Fruit fly (Drosophila melanogaster) whole organism, embryonic: Measurements from ENCODE around the gene Mob3.

ENCODE experiments used
- Awh ChIP-seq: fragments of 200-800 bp; sonication (Bioruptor generic); IDR thresholded peaks from 2 replicates; pipeline ENCODE4, ENCODE4 v1.3.6; 2022; ENCODE audit warnings: missing biosample characterization, missing genetic modification characterization
- CG16863 ChIP-seq: fragments of 200-800 bp; sonication (Bioruptor generic); optimal IDR thresholded peaks from 3 replicates; lab custom pipeline; 2016; ENCODE audit warnings: missing biosample characterization, missing genetic modification characterization
- CG33557 ChIP-seq: fragments of 200-800 bp; sonication (Bioruptor generic); optimal IDR thresholded peaks from 2 replicates; lab custom pipeline; 2019; ENCODE audit warnings: missing biosample characterization, mild to moderate bottlenecking, missing genetic modification characterization, moderate library complexity
- CG8281 ChIP-seq: fragments of 200-800 bp; sonication (Bioruptor generic); optimal IDR thresholded peaks from 2 replicates; lab custom pipeline; 2018; ENCODE audit warnings: missing biosample characterization, mild to moderate bottlenecking, missing genetic modification characterization, moderate library complexity
- CG8359 ChIP-seq: fragments of 200-800 bp; sonication (Bioruptor generic); optimal IDR thresholded peaks from 2 replicates; lab custom pipeline; 2017; ENCODE audit warnings: missing biosample characterization, mild to moderate bottlenecking, missing genetic modification characterization, borderline replicate concordance
- Mes4 ChIP-seq: fragments of 200-800 bp; sonication (Bioruptor generic); optimal IDR thresholded peaks from 2 replicates; lab custom pipeline; 2016; ENCODE audit warnings: missing biosample characterization, missing genetic modification characterization
- croc ChIP-seq: fragments of 200-800 bp; sonication (Bioruptor generic); conservative IDR thresholded peaks from 3 replicates; pipeline ENCODE4 v1.3.6; 2022; ENCODE audit warnings: missing biosample characterization, missing genetic modification characterization
- dm ChIP-seq: fragments of 200-800 bp; sonication (Bioruptor generic); optimal IDR thresholded peaks from 3 replicates; lab custom pipeline; 2016; ENCODE audit warnings: missing biosample characterization, missing genetic modification characterization
- gce ChIP-seq: fragments of 200-800 bp; sonication (Bioruptor generic); IDR thresholded peaks from 3 replicates; pipeline ENCODE4 v1.3.6; 2022; ENCODE audit warnings: missing biosample characterization, missing genetic modification characterization
- maf-S ChIP-seq: fragments of 200-800 bp; sonication (Bioruptor generic); optimal IDR thresholded peaks from 2 replicates; lab custom pipeline; 2016; ENCODE audit warnings: missing biosample characterization, missing genetic modification characterization
- mld ChIP-seq: fragments of 200-800 bp; sonication (Bioruptor generic); IDR thresholded peaks from 3 replicates; pipeline ENCODE4 v1.3.6; 2022; ENCODE audit warnings: missing biosample characterization, missing genetic modification characterization; ENCODE audit not compliant: partially characterized antibody
- oc ChIP-seq: fragments of 200-800 bp; sonication (Bioruptor generic); optimal IDR thresholded peaks from 2 replicates; lab custom pipeline; 2018; ENCODE audit warnings: missing biosample characterization, mild to moderate bottlenecking, missing genetic modification characterization, moderate library complexity
- psq ChIP-seq: fragments of 200-800 bp; sonication (Bioruptor generic); optimal IDR thresholded peaks from 2 replicates; lab custom pipeline; 2017; ENCODE audit warnings: missing biosample characterization, missing genetic modification characterization
- slbo ChIP-seq: fragments of 200-800 bp; sonication (Bioruptor generic); IDR thresholded peaks from 2 replicates; pipeline ENCODE4 v1.3.6; 2022; ENCODE audit warnings: missing biosample characterization, missing genetic modification characterization

DNA sequence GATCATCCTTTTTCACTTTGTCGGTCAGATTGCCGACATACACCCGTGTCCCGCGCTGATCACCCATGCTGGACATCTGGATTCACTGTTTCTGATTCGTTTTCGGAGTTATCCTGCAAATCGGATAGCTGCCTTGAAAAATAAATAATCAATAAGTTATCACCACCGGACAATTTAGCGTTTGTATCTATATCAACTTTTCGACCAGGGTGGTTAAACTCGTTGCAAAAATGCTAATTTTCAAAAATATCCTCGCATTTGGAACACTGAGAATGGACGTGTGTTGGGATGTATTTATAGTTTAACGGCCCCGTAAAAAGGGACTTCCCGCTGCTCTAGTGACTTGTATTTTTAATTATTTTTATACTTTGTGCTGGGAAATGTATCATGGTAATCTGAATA, 1.8 kb upstream of the Mob3 start, which contains the start of gene Rsf1:
- TF ChIP-seq oc (no peak), gce (GFP tag; lab: Robert Waterston, UW) (no peak), maf-S (GFP tag; lab: Kevin White, UChicago) (no peak), Awh (GFP tag; lab: Robert Waterston, UW) (no peak), CG16863 (GFP tag; lab: Kevin White, UChicago) (no peak), Mes4 (GFP tag; lab: Kevin White, UChicago) (no peak), CG8359 (no peak), slbo (GFP tag; lab: Robert Waterston, UW) (no peak), croc (GFP tag; lab: Robert Waterston, UW) (no peak), CG33557 (GFP tag; lab: Kevin White, UChicago) (no peak), psq (GFP tag; lab: Kevin White, UChicago) (no peak), mld (GFP tag; lab: Robert Waterston, UW) (no peak), CG8281 (tag; lab: Kevin White, UChicago) (no peak), dm (no peak)
